Worm (Caenorhabditis elegans) whole organism, L3 larva: ENCODE results near the gene mans-4.

Experiments
- ZK546.5 ChIP-seq: sonication (generic microtip); optimal IDR thresholded peaks from 2 replicates; lab custom pipeline; 2017; ENCODE audit warnings: missing biosample characterization, missing genetic modification characterization
- aly-2 ChIP-seq: fragments of 150-350 bp; optimal IDR thresholded peaks from 2 replicates; lab custom pipeline; 2014; ENCODE audit warnings: missing biosample characterization, missing genetic modification characterization
- elt-1 ChIP-seq: fragments of 150-350 bp; optimal IDR thresholded peaks from 2 replicates; lab custom pipeline; 2014; ENCODE audit warnings: missing biosample characterization, missing genetic modification characterization
- jun-1 ChIP-seq: fragments of 150-350 bp; optimal IDR thresholded peaks from 2 replicates; lab custom pipeline; 2014; ENCODE audit warnings: missing biosample characterization, missing genetic modification reagents, missing genetic modification characterization
- nfya-1 ChIP-seq: sonication (generic microtip); optimal IDR thresholded peaks from 2 replicates; lab custom pipeline; 2017; ENCODE audit warnings: missing genetic modification characterization, mild to moderate bottlenecking, missing compliant biosample characterization, antibody characterized with exemption, moderate library complexity; ENCODE audit not compliant: insufficient read depth
- sea-2 ChIP-seq: fragments of 150-350 bp; sonication (generic microtip); optimal IDR thresholded peaks from 4 replicates; lab custom pipeline; 2014; ENCODE audit warnings: missing biosample characterization, missing genetic modification reagents, missing genetic modification characterization
- ztf-11 ChIP-seq: fragments of 150-350 bp; optimal IDR thresholded peaks from 2 replicates; lab custom pipeline; 2014; ENCODE audit warnings: missing biosample characterization, missing genetic modification characterization
- ztf-4 ChIP-seq: fragments of 150-350 bp; optimal IDR thresholded peaks from 2 replicates; lab custom pipeline; 2014; ENCODE audit warnings: missing biosample characterization, missing genetic modification characterization

DNA sequence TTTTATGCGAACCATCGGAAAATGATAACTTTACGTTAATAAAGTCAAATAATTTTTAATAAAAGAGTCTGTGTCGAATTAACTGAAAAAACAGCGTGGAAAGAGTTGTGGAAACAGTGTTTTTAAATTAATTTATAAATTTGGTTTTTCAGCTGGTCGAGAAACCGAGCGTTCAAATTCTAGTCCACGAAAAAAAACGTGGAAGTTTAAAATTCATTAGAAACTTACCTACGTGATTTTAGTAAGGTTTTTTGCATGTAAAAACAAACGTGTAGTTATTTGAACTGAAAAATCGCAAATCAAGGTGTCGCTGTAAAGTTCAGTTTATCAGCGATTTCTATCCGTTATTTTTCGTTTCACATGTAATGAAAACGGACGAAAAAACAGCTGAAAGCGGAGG is at the start of gene mans-4:
- TF ChIP-seq sea-2 (GFP tag; lab: Kevin White, UChicago) (no peak), ztf-4 (no peak), nfya-1 (tag; lab: Kevin White, UChicago) (no peak), aly-2 (tag; lab: Kevin White, UChicago) (no peak), ZK546.5 (tag; lab: Kevin White, UChicago) (no peak), ztf-11 (tag; lab: Kevin White, UChicago) (no peak), elt-1 (no peak), jun-1 (tag; lab: Kevin White, UChicago) (no peak)
